Worm (Caenorhabditis elegans) whole organism, L4/young adult: ENCODE measurements around the gene str-144.

ENCODE experiments used
- W03F9.2 ChIP-seq: fragments of 150-350 bp; optimal IDR thresholded peaks from 2 replicates; lab custom pipeline; 2014; ENCODE audit warnings: missing biosample characterization, missing genetic modification characterization
- dao-5 ChIP-seq: sonication (generic microtip); optimal IDR thresholded peaks from 2 replicates; lab custom pipeline; 2016; ENCODE audit warnings: missing genotype, missing genetic modification characterization, moderate library complexity, missing compliant biosample characterization
- him-1 ChIP-seq: sonication (generic microtip); optimal IDR thresholded peaks from 2 replicates; lab custom pipeline; 2016; ENCODE audit warnings: missing genotype, missing genetic modification reagents, missing genetic modification characterization, missing compliant biosample characterization

ce11 chrV:8099306-8099705 is 27.4 kb upstream of the str-144 start, which contains the start of gene sdz-23:
- TF ChIP-seq dao-5 (tag; lab: Kevin White, UChicago) (no peak), him-1 (no peak), W03F9.2 (tag; lab: Kevin White, UChicago) (no peak)
